Fruit fly (Drosophila melanogaster) whole organism, embryonic: ENCODE measurements around the gene CG31792.

ENCODE experiments used
- ATbp ChIP-seq: fragments of 200-800 bp; sonication (Bioruptor generic); optimal IDR thresholded peaks from 2 replicates; lab custom pipeline; 2017; ENCODE audit warnings: missing biosample characterization, mild to moderate bottlenecking, missing genetic modification characterization, missing genetic modification reagents
- CG10462 ChIP-seq: fragments of 200-800 bp; sonication (Bioruptor generic); optimal IDR thresholded peaks from 2 replicates; lab custom pipeline; 2016; ENCODE audit warnings: missing biosample characterization, missing genetic modification characterization
- CG10565 ChIP-seq: fragments of 200-800 bp; sonication (Bioruptor generic); optimal IDR thresholded peaks from 3 replicates; lab custom pipeline; 2016; ENCODE audit warnings: missing biosample characterization, mild to moderate bottlenecking, missing genetic modification characterization
- CG12155 ChIP-seq: fragments of 200-800 bp; sonication (Bioruptor generic); optimal IDR thresholded peaks from 3 replicates; lab custom pipeline; 2016; ENCODE audit warnings: missing biosample characterization, missing genetic modification characterization
- CG14710 ChIP-seq: fragments of 200-800 bp; sonication (Bioruptor generic); optimal IDR thresholded peaks from 3 replicates; lab custom pipeline; 2019; ENCODE audit warnings: missing biosample characterization, mild to moderate bottlenecking, missing genetic modification characterization, moderate library complexity
- CG1602 ChIP-seq: fragments of 200-800 bp; sonication (Bioruptor generic); optimal IDR thresholded peaks from 3 replicates; lab custom pipeline; 2016; ENCODE audit warnings: missing biosample characterization, missing genetic modification characterization
- CG16813 ChIP-seq: fragments of 200-800 bp; sonication (Bioruptor generic); IDR thresholded peaks from 3 replicates; pipeline ENCODE4 v1.3.6; 2022; ENCODE audit warnings: missing biosample characterization, missing genetic modification characterization; ENCODE audit not compliant: partially characterized antibody
- CG17912 ChIP-seq: fragments of 200-800 bp; sonication (Bioruptor generic); optimal IDR thresholded peaks from 2 replicates; lab custom pipeline; 2018; ENCODE audit warnings: missing biosample characterization, mild to moderate bottlenecking, missing genetic modification characterization
- CG31224 ChIP-seq: fragments of 200-800 bp; sonication (Bioruptor generic); IDR thresholded peaks from 2 replicates; pipeline ENCODE4 v1.3.6; 2022; ENCODE audit warnings: missing biosample characterization, missing genetic modification characterization
- CG31388 ChIP-seq: fragments of 200-800 bp; sonication (Bioruptor generic); optimal IDR thresholded peaks from 2 replicates; lab custom pipeline; 2016; ENCODE audit warnings: missing biosample characterization, missing genetic modification characterization
- CG5953 ChIP-seq: fragments of 200-800 bp; sonication (Bioruptor generic); IDR thresholded peaks from 2 replicates; pipeline ENCODE4 v1.3.6; 2022; ENCODE audit warnings: missing biosample characterization, missing genetic modification characterization
- CG7745 ChIP-seq: fragments of 200-800 bp; sonication (Bioruptor generic); optimal IDR thresholded peaks from 2 replicates; lab custom pipeline; 2018; ENCODE audit warnings: missing biosample characterization, mild to moderate bottlenecking, missing genetic modification characterization, moderate library complexity
- CG7987 ChIP-seq: fragments of 200-800 bp; sonication (Bioruptor generic); optimal IDR thresholded peaks from 2 replicates; lab custom pipeline; 2018; ENCODE audit warnings: missing biosample characterization, mild to moderate bottlenecking, missing genetic modification characterization, moderate library complexity
- CG8281 ChIP-seq: fragments of 200-800 bp; sonication (Bioruptor generic); optimal IDR thresholded peaks from 2 replicates; lab custom pipeline; 2018; ENCODE audit warnings: missing biosample characterization, mild to moderate bottlenecking, missing genetic modification characterization, moderate library complexity
- D19A ChIP-seq: fragments of 200-800 bp; optimal IDR thresholded peaks from 3 replicates; lab custom pipeline; 2019; ENCODE audit warnings: missing biosample characterization, mild to moderate bottlenecking, missing genetic modification characterization, moderate library complexity
- D19B ChIP-seq: fragments of 200-800 bp; sonication (Bioruptor generic); optimal IDR thresholded peaks from 2 replicates; lab custom pipeline; 2017; ENCODE audit warnings: missing biosample characterization, mild to moderate bottlenecking, missing genetic modification characterization
- Dbx ChIP-seq: fragments of 200-800 bp; sonication (Bioruptor generic); IDR thresholded peaks from 3 replicates; pipeline ENCODE4 v1.3.6; 2022; ENCODE audit warnings: missing biosample characterization, missing genetic modification characterization
- Dp ChIP-seq: fragments of 200-800 bp; sonication (Bioruptor generic); optimal IDR thresholded peaks from 2 replicates; lab custom pipeline; 2018; ENCODE audit warnings: missing biosample characterization, mild to moderate bottlenecking, missing genetic modification characterization, moderate library complexity
- GATAe ChIP-seq: fragments of 200-800 bp; sonication (Bioruptor generic); conservative IDR thresholded peaks from 2 replicates; pipeline ENCODE4 v1.3.6; 2022; ENCODE audit warnings: missing biosample characterization, missing genetic modification characterization
- Gsc ChIP-seq: fragments of 200-800 bp; sonication (Bioruptor generic); IDR thresholded peaks from 2 replicates; pipeline ENCODE4 v1.3.6; 2022; ENCODE audit warnings: missing biosample characterization, missing genetic modification characterization
- H15 ChIP-seq: fragments of 200-800 bp; sonication (Bioruptor generic); IDR thresholded peaks from 3 replicates; pipeline ENCODE4 v1.3.6; 2022; ENCODE audit warnings: missing biosample characterization, missing genetic modification characterization
- HLH4C ChIP-seq: fragments of 200-800 bp; sonication (Bioruptor generic); IDR thresholded peaks from 3 replicates; pipeline ENCODE4 v1.3.6; 2022; ENCODE audit warnings: missing biosample characterization, missing genetic modification characterization; ENCODE audit not compliant: partially characterized antibody
- HmgD ChIP-seq: fragments of 200-800 bp; sonication (Bioruptor generic); optimal IDR thresholded peaks from 3 replicates; lab custom pipeline; 2016; ENCODE audit warnings: missing biosample characterization, missing genetic modification characterization
- Kr ChIP-seq: fragments of 200-800 bp; sonication (Bioruptor generic); optimal IDR thresholded peaks from 2 replicates; lab custom pipeline; 2017; ENCODE audit warnings: missing biosample characterization, mild to moderate bottlenecking, missing genetic modification characterization
- Med ChIP-seq: fragments of 200-800 bp; sonication (Bioruptor generic); peaks from one replicate; lab custom pipeline; 2016; ENCODE audit warnings: missing biosample characterization, missing genetic modification characterization, mild to moderate bottlenecking, inconsistent platforms, moderate library complexity
- NC2β ChIP-seq: fragments of 200-800 bp; sonication (Bioruptor generic); optimal IDR thresholded peaks from 2 replicates; lab custom pipeline; 2016; ENCODE audit warnings: missing biosample characterization, missing genetic modification characterization
- Oli ChIP-seq: fragments of 200-800 bp; sonication (Bioruptor generic); optimal IDR thresholded peaks from 2 replicates; lab custom pipeline; 2018; ENCODE audit warnings: missing biosample characterization, mild to moderate bottlenecking, missing genetic modification characterization, moderate library complexity
- Rx ChIP-seq: fragments of 200-800 bp; sonication (Bioruptor generic); IDR thresholded peaks from 2 replicates; pipeline ENCODE4 v1.3.6; 2022; ENCODE audit warnings: missing biosample characterization, missing genetic modification characterization
- Tbp ChIP-seq: fragments of >200 bp; optimal IDR thresholded peaks from 2 replicates; lab custom pipeline; 2018; ENCODE audit warnings: missing biosample characterization, missing genetic modification characterization
- Xbp1 ChIP-seq: fragments of 200-800 bp; sonication (Bioruptor generic); optimal IDR thresholded peaks from 3 replicates; lab custom pipeline; 2016; ENCODE audit warnings: missing biosample characterization, mild to moderate bottlenecking, missing genetic modification characterization
- bowl ChIP-seq: fragments of 200-800 bp; sonication (Bioruptor generic); IDR thresholded peaks from 2 replicates; pipeline ENCODE4 v1.3.6; 2022; ENCODE audit warnings: missing biosample characterization, missing genetic modification characterization
- cato ChIP-seq: fragments of 200-800 bp; sonication (Bioruptor generic); optimal IDR thresholded peaks from 2 replicates; lab custom pipeline; 2016; ENCODE audit warnings: missing biosample characterization, missing genetic modification characterization, borderline replicate concordance
- chm ChIP-seq: fragments of 200-800 bp; sonication (Bioruptor generic); IDR thresholded peaks from 2 replicates; pipeline ENCODE4 v1.3.6; 2022; ENCODE audit warnings: missing biosample characterization, missing genetic modification characterization
- da ChIP-seq: fragments of 200-800 bp; sonication (Bioruptor generic); optimal IDR thresholded peaks from 2 replicates; lab custom pipeline; 2016; ENCODE audit warnings: missing biosample characterization, missing genetic modification characterization
- dm ChIP-seq: fragments of 200-800 bp; sonication (Bioruptor generic); optimal IDR thresholded peaks from 3 replicates; lab custom pipeline; 2016; ENCODE audit warnings: missing biosample characterization, missing genetic modification characterization
- ewg ChIP-seq: fragments of 200-800 bp; sonication (Bioruptor generic); optimal IDR thresholded peaks from 3 replicates; lab custom pipeline; 2017; ENCODE audit warnings: mild to moderate bottlenecking, missing biosample characterization, missing genetic modification reagents, missing genetic modification characterization
- ftz-f1 ChIP-seq: fragments of 200-800 bp; sonication (Bioruptor generic); optimal IDR thresholded peaks from 2 replicates; lab custom pipeline; 2016; ENCODE audit warnings: missing biosample characterization, missing genetic modification characterization
- gsb ChIP-seq: fragments of 200-800 bp; sonication (Bioruptor generic); IDR thresholded peaks from 2 replicates; pipeline ENCODE4 v1.3.6; 2022; ENCODE audit warnings: missing biosample characterization, missing genetic modification characterization
- lbe ChIP-seq: fragments of 200-800 bp; sonication (Bioruptor generic); optimal IDR thresholded peaks from 2 replicates; lab custom pipeline; 2016; ENCODE audit warnings: missing biosample characterization, mild to moderate bottlenecking, missing genetic modification characterization
- nom ChIP-seq: fragments of 200-800 bp; sonication (Bioruptor generic); optimal IDR thresholded peaks from 2 replicates; lab custom pipeline; 2017; ENCODE audit warnings: missing biosample characterization, missing genetic modification characterization, mild to moderate bottlenecking, moderate library complexity, missing genetic modification reagents
- p53 ChIP-seq: fragments of 200-800 bp; sonication (Bioruptor generic); optimal IDR thresholded peaks from 2 replicates; lab custom pipeline; 2016; ENCODE audit warnings: missing biosample characterization, missing genetic modification characterization
- pnt ChIP-seq: fragments of 200-800 bp; sonication (Bioruptor generic); optimal IDR thresholded peaks from 3 replicates; lab custom pipeline; 2016; ENCODE audit warnings: missing biosample characterization, missing genetic modification characterization
- rib ChIP-seq: fragments of 200-800 bp; sonication (Bioruptor generic); IDR thresholded peaks from 2 replicates; pipeline ENCODE4 v1.3.6; 2022; ENCODE audit warnings: missing biosample characterization, missing genetic modification characterization
- row ChIP-seq: fragments of 200-800 bp; sonication (Bioruptor generic); IDR thresholded peaks from 3 replicates; pipeline ENCODE4 v1.3.6; 2022; ENCODE audit warnings: missing biosample characterization, missing genetic modification characterization
- sc ChIP-seq, 3 experiments: fragments of >200 bp in 2 of 3; fragments of 200-800 bp in 1 of 3; sonication (Bioruptor generic) in 1 of 3; optimal IDR thresholded peaks; 2 replicates in 2 of 3; 3 replicates in 1 of 3; lab custom pipeline; 2017; ENCODE audit warnings: mild to moderate bottlenecking in 1 of 3, missing biosample characterization in 1 of 3, missing genetic modification characterization in 1 of 3, missing genetic modification reagents in 1 of 3
- scrt ChIP-seq: fragments of 200-800 bp; sonication (Bioruptor generic); optimal IDR thresholded peaks from 2 replicates; lab custom pipeline; 2018; ENCODE audit warnings: missing biosample characterization, mild to moderate bottlenecking, missing genetic modification characterization, moderate library complexity
- sens-2 ChIP-seq: fragments of 200-800 bp; sonication (Bioruptor generic); IDR thresholded peaks from 2 replicates; pipeline ENCODE4 v1.3.6; 2022; ENCODE audit warnings: missing biosample characterization, missing genetic modification characterization
- sug ChIP-seq: fragments of 200-800 bp; optimal IDR thresholded peaks from 2 replicates; lab custom pipeline; 2019; ENCODE audit warnings: missing biosample characterization, mild to moderate bottlenecking, missing genetic modification characterization, moderate library complexity
- ttk ChIP-seq: fragments of 200-800 bp; sonication (Bioruptor generic); IDR thresholded peaks from 2 replicates; pipeline ENCODE4 v2.1.2; 2022; ENCODE audit warnings: missing biosample characterization, missing genetic modification characterization
- unpg ChIP-seq: fragments of 200-800 bp; sonication (Bioruptor generic); optimal IDR thresholded peaks from 3 replicates; lab custom pipeline; 2018; ENCODE audit warnings: missing biosample characterization, mild to moderate bottlenecking, missing genetic modification characterization, moderate library complexity
- vfl ChIP-seq: fragments of 200-800 bp; sonication (Bioruptor generic); optimal IDR thresholded peaks from 2 replicates; lab custom pipeline; 2016; ENCODE audit warnings: missing biosample characterization, missing genetic modification characterization
- zen ChIP-seq: fragments of 200-800 bp; sonication (Bioruptor generic); optimal IDR thresholded peaks from 3 replicates; lab custom pipeline; 2018; ENCODE audit warnings: missing biosample characterization, mild to moderate bottlenecking, missing genetic modification characterization, moderate library complexity

CG31792 gene

DNA sequence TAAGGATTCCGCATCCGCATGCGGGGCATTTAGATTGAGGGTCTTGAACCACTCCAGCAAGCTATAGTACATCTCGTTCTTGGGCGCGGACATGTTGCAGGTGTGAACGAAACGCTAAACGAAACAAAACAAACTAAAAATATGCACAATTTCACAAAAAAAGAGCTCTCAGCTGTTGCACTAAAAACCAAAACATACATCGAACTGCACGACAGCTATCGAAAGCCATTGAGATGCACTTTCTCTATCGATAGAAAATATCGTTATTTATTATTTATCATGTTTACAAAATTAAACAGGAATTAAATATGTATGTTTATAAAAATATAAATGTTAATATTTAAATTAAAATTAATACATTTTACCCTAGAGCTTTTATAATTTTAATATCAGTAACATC, 36.0 kb downstream of the CG31792 start, which contains the start of gene hook (continued):
- TF ChIP-seq CG7987 (GFP tag; lab: Kevin White, UChicago) (no peak), CG12155 (GFP tag; lab: Kevin White, UChicago) (no peak), CG14710 (peak; percentile 15), CG17912 (GFP tag; lab: Kevin White, UChicago) (no peak), row (GFP tag; lab: Robert Waterston, UW) (peak; percentile 49; the same call in 2 of the 3 replicates), vfl (GFP tag; lab: Kevin White, UChicago) (no peak), gsb (GFP tag; lab: Robert Waterston, UW) (no peak), sc (optimal IDR thresholded peaks at IDR 0.05; lab: Kevin White, UChicago) (no peak), sc (GFP tag; optimal IDR thresholded peaks at IDR 0.05; lab: Kevin White, UChicago) (no peak), rib (GFP tag; lab: Robert Waterston, UW) (no peak), NC2β (GFP tag; lab: Kevin White, UChicago) (no peak), ftz-f1 (GFP tag; lab: Kevin White, UChicago) (no peak), Dp (no peak), CG5953 (GFP tag; lab: Robert Waterston, UW) (no peak), CG16813 (GFP tag; lab: Robert Waterston, UW) (peak; percentile 69), nom (GFP tag; lab: Kevin White, UChicago) (no peak), chm (no peak), pnt (GFP tag; lab: Kevin White, UChicago) (no peak), sug (tag; lab: Kevin White, UChicago) (no peak), CG1602 (GFP tag; lab: Kevin White, UChicago) (no peak), Dbx (GFP tag; lab: Robert Waterston, UW) (no peak), lbe (no peak), dm (GFP tag; lab: Kevin White, UChicago) (no peak), ewg (GFP tag; lab: Kevin White, UChicago) (no peak), Med (GFP tag; lab: Kevin White, UChicago) (peak; percentile 40), da (GFP tag; lab: Kevin White, UChicago) (no peak), p53 (GFP tag; lab: Kevin White, UChicago) (no peak), D19A (tag; lab: Kevin White, UChicago) (no peak), Rx (GFP tag; lab: Robert Waterston, UW) (no peak), bowl (GFP tag; lab: Robert Waterston, UW) (no peak), HmgD (no peak), D19B (GFP tag; lab: Kevin White, UChicago) (no peak), cato (GFP tag; lab: Kevin White, UChicago) (no peak), CG31224 (no peak), H15 (no peak), sens-2 (GFP tag; lab: Robert Waterston, UW) (no peak), CG8281 (tag; lab: Kevin White, UChicago) (no peak), Kr (GFP tag; lab: Kevin White, UChicago) (no peak), ATbp (no peak), GATAe (GFP tag; lab: Robert Waterston, UW) (no peak), CG10462 (GFP tag; lab: Kevin White, UChicago) (no peak), CG31388 (GFP tag; lab: Kevin White, UChicago) (no peak), Tbp (GFP tag; lab: Kevin White, UChicago) (no peak), Gsc (GFP tag; lab: Robert Waterston, UW) (no peak), Oli (tag; lab: Kevin White, UChicago) (no peak), scrt (GFP tag; lab: Kevin White, UChicago) (peak; percentile 40), zen (tag; lab: Kevin White, UChicago) (no peak), HLH4C (peak; percentile 71), unpg (no peak), Xbp1 (no peak), CG10565 (GFP tag; lab: Kevin White, UChicago) (no peak), CG7745 (tag; lab: Kevin White, UChicago) (no peak), ttk (GFP tag; lab: Robert Waterston, UW) (no peak)
